Worm (Caenorhabditis elegans) whole organism, early embryonic: Measurements from ENCODE around the gene F49E8.6.

Experiments
- ama-1 ChIP-seq: fragments of 150-350 bp; optimal IDR thresholded peaks from 2 replicates; lab custom pipeline; 2014
- flt-1 ChIP-seq: fragments of 200-800 bp; sonication (Bioruptor generic); IDR thresholded peaks from 2 replicates; pipeline ENCODE4 v1.3.6; 2022; ENCODE audit warnings: missing genetic modification characterization, missing compliant biosample characterization

- TF ChIP-seq ama-1 (lab: Kevin White, UChicago) = no peak
- no peak for TF ChIP-seq flt-1
These were observed 4.6 kb downstream of the F49E8.6 start for ce11 chrIV:7549844-7550243.
